Worm (Caenorhabditis elegans) whole organism, early embryonic: ENCODE results near the gene spat-3.
A peak's percentile ranks its signal among the peaks of the same experiment; 100 is the strongest.

Source experiments
- B0310.2 ChIP-seq: sonication (generic microtip); optimal IDR thresholded peaks from 2 replicates; lab custom pipeline; 2016; ENCODE audit warnings: mild to moderate bottlenecking, missing genetic modification characterization, missing compliant biosample characterization
- F13C5.2 ChIP-seq: sonication (generic microtip); optimal IDR thresholded peaks from 2 replicates; lab custom pipeline; 2017; ENCODE audit warnings: mild to moderate bottlenecking, missing genetic modification characterization, inconsistent platforms, missing compliant biosample characterization
- aly-1 ChIP-seq: sonication (generic microtip); optimal IDR thresholded peaks from 2 replicates; lab custom pipeline; 2016; ENCODE audit warnings: missing genetic modification characterization, missing compliant biosample characterization
- ama-1 ChIP-seq: fragments of 150-350 bp; optimal IDR thresholded peaks from 2 replicates; lab custom pipeline; 2014
- ceh-13 ChIP-seq: fragments of 200-800 bp; sonication (Bioruptor generic); optimal IDR thresholded peaks from 2 replicates; lab custom pipeline; 2018; ENCODE audit warnings: mild to moderate bottlenecking, missing genetic modification characterization, missing compliant biosample characterization
- ceh-36 ChIP-seq: sonication (generic microtip); optimal IDR thresholded peaks from 2 replicates; lab custom pipeline; 2016; ENCODE audit warnings: missing genetic modification characterization, inconsistent platforms, missing compliant biosample characterization
- ets-7 ChIP-seq: sonication (generic microtip); optimal IDR thresholded peaks from 2 replicates; lab custom pipeline; 2016; ENCODE audit warnings: missing genotype, missing genetic modification characterization, missing compliant biosample characterization
- flt-1 ChIP-seq: fragments of 200-800 bp; sonication (Bioruptor generic); IDR thresholded peaks from 2 replicates; pipeline ENCODE4 v1.3.6; 2022; ENCODE audit warnings: missing genetic modification characterization, missing compliant biosample characterization
- hmbx-1 ChIP-seq: sonication (generic microtip); optimal IDR thresholded peaks from 2 replicates; lab custom pipeline; 2016; ENCODE audit warnings: mild to moderate bottlenecking, missing genetic modification characterization, missing compliant biosample characterization
- hmg-4 ChIP-seq: fragments of 200-800 bp; sonication (Bioruptor generic); optimal IDR thresholded peaks from 2 replicates; lab custom pipeline; 2018; ENCODE audit warnings: mild to moderate bottlenecking, missing genetic modification characterization, missing compliant biosample characterization
- hnd-1 ChIP-seq: sonication (generic microtip); optimal IDR thresholded peaks from 2 replicates; lab custom pipeline; 2016; ENCODE audit warnings: missing genetic modification characterization, missing compliant biosample characterization
- pes-1 ChIP-seq: fragments of 200-800 bp; sonication (Bioruptor generic); IDR thresholded peaks from 2 replicates; pipeline ENCODE4 v1.3.6; 2022; ENCODE audit warnings: missing genetic modification reagents, missing genetic modification characterization, missing compliant biosample characterization
- scrt-1 ChIP-seq: fragments of 200-800 bp; sonication (Bioruptor generic); IDR thresholded peaks from 2 replicates; pipeline ENCODE4 v1.3.6; 2022; ENCODE audit warnings: missing genetic modification characterization, missing compliant biosample characterization
- sea-1 ChIP-seq: fragments of 200-800 bp; sonication (Bioruptor generic); conservative IDR thresholded peaks from 2 replicates; pipeline ENCODE4 v1.3.6; 2022; ENCODE audit warnings: missing genetic modification characterization, missing compliant biosample characterization
- tbx-11 ChIP-seq: fragments of 200-800 bp; sonication (Bioruptor generic); IDR thresholded peaks from 2 replicates; pipeline ENCODE4 v1.3.6; 2022; ENCODE audit warnings: missing genetic modification characterization, missing compliant biosample characterization
- tbx-37 ChIP-seq: fragments of 200-800 bp; sonication (Bioruptor generic); conservative IDR thresholded peaks from 2 replicates; pipeline ENCODE4 v1.3.6; 2022; ENCODE audit warnings: missing genetic modification reagents, missing genetic modification characterization, missing compliant biosample characterization
- tra-4 ChIP-seq: sonication (generic microtip); optimal IDR thresholded peaks from 2 replicates; lab custom pipeline; 2017; ENCODE audit warnings: missing genetic modification characterization, missing compliant biosample characterization

Gene spat-3

DNA sequence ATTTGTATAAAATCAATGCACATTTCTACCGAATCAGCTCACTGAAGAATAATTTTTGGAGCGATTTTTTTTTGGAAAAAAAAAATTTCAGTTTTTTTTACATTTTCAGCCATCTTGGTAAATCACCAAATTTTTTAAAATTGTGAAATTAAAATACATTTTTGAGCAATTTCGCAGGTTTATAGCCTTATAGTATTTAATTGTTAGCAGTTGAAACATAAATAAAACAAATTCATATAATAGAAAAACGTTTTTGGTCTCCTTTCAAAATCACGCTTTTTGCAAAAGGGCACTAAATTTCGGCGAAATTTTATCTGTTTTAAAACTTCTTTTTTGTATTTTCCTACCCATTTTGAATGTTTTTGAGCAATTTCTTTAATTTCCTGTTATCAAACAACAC is 27.1 kb downstream of the spat-3 start:
- TF ChIP-seq tbx-37 (no peak), tbx-11 (GFP tag; lab: Robert Waterston, UW) (no peak), tra-4 (tag; lab: Kevin White, UChicago) (no peak), aly-1 (tag; lab: Kevin White, UChicago) (no peak), flt-1 (GFP tag; lab: Robert Waterston, UW) (no peak), pes-1 (no peak), ceh-36 (tag; lab: Kevin White, UChicago) (no peak), F13C5.2 (tag; lab: Kevin White, UChicago) (no peak), hmg-4 (GFP tag; lab: Kevin White, UChicago) (no peak), ama-1 (lab: Kevin White, UChicago) (no peak), sea-1 (GFP tag; lab: Robert Waterston, UW) (no peak), ceh-13 (GFP tag; lab: Kevin White, UChicago) (no peak), B0310.2 (tag; lab: Kevin White, UChicago) (no peak), scrt-1 (GFP tag; lab: Robert Waterston, UW) (no peak), hmbx-1 (no peak), hnd-1 (tag; lab: Kevin White, UChicago) (no peak), ets-7 (no peak)

DNA sequence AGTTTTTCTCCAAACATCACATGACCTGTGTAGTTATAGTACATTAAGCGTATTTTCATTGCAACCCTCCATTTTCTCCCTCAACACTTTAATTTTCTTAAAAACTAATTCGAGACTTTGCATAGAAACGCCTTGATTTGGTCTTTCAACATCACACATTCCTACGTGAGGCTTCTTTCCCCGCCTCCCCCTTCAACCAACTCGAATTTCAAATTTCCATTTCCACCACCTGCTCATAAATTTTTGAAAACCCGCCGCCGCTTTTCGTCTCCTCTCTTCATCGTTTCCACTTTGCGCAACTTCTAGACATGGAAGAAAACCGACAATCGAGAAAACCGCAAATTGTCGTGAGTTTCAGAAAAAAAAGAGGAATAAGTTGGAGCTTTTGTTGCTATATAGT is 27.8 kb downstream of the spat-3 start, which contains the start of gene C05E11.3:
Gene C05E11.3, plus strand, starts transcription at position 301 of the 400 bp plus-strand sequence.
- TF ChIP-seq aly-1 (tag; lab: Kevin White, UChicago) (no peak), sea-1 (GFP tag; lab: Robert Waterston, UW) (no peak), tra-4 (tag; lab: Kevin White, UChicago) (no peak), scrt-1 (GFP tag; lab: Robert Waterston, UW) (no peak), ceh-13 (GFP tag; lab: Kevin White, UChicago) (no peak), pes-1 (no peak), hnd-1 (tag; lab: Kevin White, UChicago) (no peak), B0310.2 (tag; lab: Kevin White, UChicago) (no peak), ets-7 (no peak), tbx-37 (no peak), ceh-36 (tag; lab: Kevin White, UChicago) (no peak), ama-1 (lab: Kevin White, UChicago) (no peak), tbx-11 (GFP tag; lab: Robert Waterston, UW) (no peak), hmbx-1 (no peak), flt-1 (GFP tag; lab: Robert Waterston, UW) (no peak), hmg-4 (GFP tag; lab: Kevin White, UChicago) (no peak), F13C5.2 (tag; lab: Kevin White, UChicago) (no peak)

DNA sequence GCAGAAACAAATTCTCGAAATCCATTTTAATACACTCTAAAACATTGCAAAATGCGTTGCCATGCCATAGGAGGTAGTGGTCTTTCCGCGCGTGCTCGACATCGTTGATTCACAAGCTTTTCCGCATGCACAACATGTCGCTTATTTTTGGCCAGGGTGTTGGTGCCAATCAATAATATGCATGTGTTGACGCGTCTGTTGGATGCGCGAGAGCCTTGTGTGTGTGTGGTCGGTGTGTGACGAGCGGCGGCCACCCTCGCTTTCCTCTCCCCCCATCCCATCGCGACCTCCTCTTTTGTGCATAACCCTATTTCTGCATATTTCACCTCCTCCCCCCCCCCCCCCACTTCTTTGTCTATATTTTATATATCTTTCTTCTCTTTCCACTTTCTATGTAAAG is 29.5 kb downstream of the spat-3 start:
- TF ChIP-seq sea-1 (GFP tag; lab: Robert Waterston, UW) (no peak), ama-1 (lab: Kevin White, UChicago) (no peak), ceh-36 (tag; lab: Kevin White, UChicago) (no peak), tbx-11 (GFP tag; lab: Robert Waterston, UW) (no peak), scrt-1 (GFP tag; lab: Robert Waterston, UW) (no peak), hmg-4 (GFP tag; lab: Kevin White, UChicago) (peak; percentile 70), F13C5.2 (tag; lab: Kevin White, UChicago) (peak; percentile 43), ceh-13 (GFP tag; lab: Kevin White, UChicago) (no peak), pes-1 (0 out of 2 replicates have a peak, but pooled peaks have one; percentile 45), hnd-1 (tag; lab: Kevin White, UChicago) (no peak), tbx-37 (no peak)

DNA sequence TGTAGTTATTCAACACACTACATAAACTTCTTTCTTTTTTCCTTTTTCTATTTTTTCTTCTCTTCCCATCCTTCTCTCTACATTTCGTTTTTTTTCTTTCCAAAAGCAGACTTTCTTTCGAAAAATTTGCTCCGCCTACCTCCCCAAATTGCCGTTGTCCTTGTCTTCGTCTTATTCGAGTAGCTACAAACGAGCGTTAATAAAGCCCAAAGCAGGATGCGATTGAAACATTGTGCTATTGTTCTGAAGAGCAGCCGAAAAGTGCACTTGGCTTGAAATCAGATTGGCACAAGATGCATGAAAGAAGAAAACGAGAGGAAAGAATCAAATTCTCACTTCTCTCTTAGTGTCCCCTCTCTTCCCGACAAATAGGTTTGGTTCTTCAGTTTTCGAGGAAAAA is 30.9 kb downstream of the spat-3 start:
- TF ChIP-seq hmbx-1 (no peak), hnd-1 (tag; lab: Kevin White, UChicago) (no peak), F13C5.2 (tag; lab: Kevin White, UChicago) (no peak), ceh-13 (GFP tag; lab: Kevin White, UChicago) (no peak), flt-1 (GFP tag; lab: Robert Waterston, UW) (no peak), B0310.2 (tag; lab: Kevin White, UChicago) (no peak), tbx-37 (no peak)

DNA sequence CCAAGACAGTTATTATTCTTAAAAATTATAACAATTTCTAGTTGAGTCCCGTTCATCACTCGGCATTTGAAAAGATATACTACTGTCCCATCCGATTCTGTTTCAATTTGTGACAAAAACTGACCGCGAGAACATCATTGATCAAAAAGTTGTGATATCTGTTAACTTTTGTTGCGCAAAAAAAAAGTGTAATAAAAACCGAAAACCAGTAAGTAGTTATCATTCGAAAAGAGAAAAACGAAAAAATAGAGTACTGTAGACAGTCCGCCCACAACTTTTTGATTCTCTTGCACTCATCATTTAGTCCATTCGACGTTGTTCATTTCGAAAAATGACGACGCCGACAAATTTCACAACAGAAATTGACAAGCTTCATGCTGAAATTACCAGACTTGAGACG is 34.6 kb downstream of the spat-3 start, which contains the start of gene amt-1:
Gene amt-1, plus strand, starts transcription at position 301 of the 400 bp plus-strand sequence.
- no peak for TF ChIP-seq hnd-1 (tag; lab: Kevin White, UChicago)
- TF ChIP-seq ets-7: no peak
- TF ChIP-seq hmbx-1: no peak
- no peak for TF ChIP-seq ceh-36 (tag; lab: Kevin White, UChicago)
- no peak for TF ChIP-seq flt-1 (GFP tag; lab: Robert Waterston, UW)
- no peak for TF ChIP-seq hmg-4 (GFP tag; lab: Kevin White, UChicago)
- TF ChIP-seq scrt-1 (GFP tag; lab: Robert Waterston, UW): no peak
- no peak for TF ChIP-seq tbx-11 (GFP tag; lab: Robert Waterston, UW)
- TF ChIP-seq pes-1: no peak
- no peak for TF ChIP-seq ama-1 (lab: Kevin White, UChicago)
- TF ChIP-seq tbx-37: no peak
- no peak for TF ChIP-seq tra-4 (tag; lab: Kevin White, UChicago)
- TF ChIP-seq F13C5.2 (tag; lab: Kevin White, UChicago): no peak
- no peak for TF ChIP-seq aly-1 (tag; lab: Kevin White, UChicago)
- TF ChIP-seq sea-1 (GFP tag; lab: Robert Waterston, UW): no peak

DNA sequence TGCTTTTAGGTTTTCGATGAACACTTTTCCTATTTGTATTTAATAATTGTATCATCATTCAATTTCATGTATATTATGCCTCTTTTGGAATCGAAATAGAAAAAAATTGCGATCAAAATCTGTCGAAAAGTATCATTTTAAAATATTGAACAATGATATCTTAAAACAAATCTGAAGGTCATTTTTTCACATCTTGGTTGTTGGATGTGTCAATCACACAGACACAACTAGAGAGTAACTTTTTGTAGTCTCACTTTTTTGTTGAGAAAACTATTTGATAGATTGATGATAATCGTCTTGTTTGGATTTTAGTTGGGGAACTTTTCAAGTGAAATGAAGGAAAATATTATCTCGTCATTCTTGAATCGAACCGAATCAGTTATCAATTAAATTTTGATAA is 36.5 kb downstream of the spat-3 start:
- no peak for TF ChIP-seq F13C5.2 (tag; lab: Kevin White, UChicago)
- TF ChIP-seq sea-1 (GFP tag; lab: Robert Waterston, UW): no peak
- TF ChIP-seq hnd-1 (tag; lab: Kevin White, UChicago): no peak
- no peak for TF ChIP-seq ama-1 (lab: Kevin White, UChicago)
- TF ChIP-seq ets-7: no peak
- TF ChIP-seq ceh-13 (GFP tag; lab: Kevin White, UChicago): no peak
- TF ChIP-seq tra-4 (tag; lab: Kevin White, UChicago): no peak
- no peak for TF ChIP-seq hmg-4 (GFP tag; lab: Kevin White, UChicago)
- no peak for TF ChIP-seq tbx-37
- TF ChIP-seq flt-1 (GFP tag; lab: Robert Waterston, UW): no peak
- no peak for TF ChIP-seq tbx-11 (GFP tag; lab: Robert Waterston, UW)
- TF ChIP-seq ceh-36 (tag; lab: Kevin White, UChicago): no peak

DNA sequence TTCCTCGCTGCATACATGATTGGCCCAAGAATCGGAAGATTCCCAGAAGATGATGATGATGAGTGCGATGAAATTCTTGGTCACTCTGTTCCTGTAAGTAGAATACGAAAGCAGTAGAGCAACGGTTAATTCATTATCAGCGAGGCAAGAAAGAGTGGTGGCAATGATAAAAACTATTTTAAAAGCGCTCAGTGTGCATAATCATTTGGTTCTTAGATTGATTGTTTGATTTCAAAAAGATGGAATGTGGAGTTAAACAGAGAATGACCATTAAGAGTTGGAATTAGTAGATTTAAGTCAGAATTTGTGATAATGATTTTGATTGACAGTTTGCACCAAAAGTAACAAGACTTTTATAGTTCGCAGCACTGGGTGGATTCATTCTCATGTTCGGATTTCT is 38.6 kb downstream of the spat-3 start:
- TF ChIP-seq tbx-37 (no peak), tra-4 (tag; lab: Kevin White, UChicago) (no peak), scrt-1 (GFP tag; lab: Robert Waterston, UW) (no peak), ama-1 (lab: Kevin White, UChicago) (no peak), hmg-4 (GFP tag; lab: Kevin White, UChicago) (no peak), hmbx-1 (no peak), tbx-11 (GFP tag; lab: Robert Waterston, UW) (no peak), hnd-1 (tag; lab: Kevin White, UChicago) (no peak), B0310.2 (tag; lab: Kevin White, UChicago) (no peak), flt-1 (GFP tag; lab: Robert Waterston, UW) (no peak)
